Fruit fly (Drosophila melanogaster): ENCODE measurements around the gene CG11786.

- TF ChIP-seq cnc (optimal IDR thresholded peaks at IDR 0.05) (no peak), Clk (GFP tag; optimal IDR thresholded peaks at IDR 0.05) (peak; percentile 51), CG12768 (GFP tag; optimal IDR thresholded peaks at IDR 0.05) (peak; percentile 33), Mnt (GFP tag; optimal IDR thresholded peaks at IDR 0.05) (peak; percentile 82), bab1 (GFP tag; optimal IDR thresholded peaks at IDR 0.05) (peak; percentile 84)
These were observed 23.4 kb downstream of the CG11786 start, which contains the start of the genes Stt3B and CG11839 for dm6 chr3R:25069569-25069968.
